Worm (Caenorhabditis elegans): ENCODE measurements around the gene F22B8.7.
A peak's percentile ranks its signal among the peaks of the same experiment; 100 is the strongest.

F22B8.7 gene

ce11 chrV:16094862-16095261, 478 bp downstream of the F22B8.7 start:
- TF ChIP-seq ceh-27 (GFP tag; optimal IDR thresholded peaks at IDR 0.05) (no peak), aptf-2 (GFP tag; conservative IDR thresholded peaks at IDR 0.05) (no peak), K11D2.4 (GFP tag; IDR thresholded peaks at IDR 0.05) (no peak), ceh-58 (GFP tag; IDR thresholded peaks at IDR 0.05) (no peak), hrde-1 (tag; optimal IDR thresholded peaks at IDR 0.05; ENCODE audit: borderline replicate concordance) (no peak), hmg-20 (GFP tag; IDR thresholded peaks at IDR 0.05) (no peak), mel-28 (tag; optimal IDR thresholded peaks at IDR 0.05; ENCODE audit: borderline replicate concordance) (no peak), lin-35 (GFP tag; optimal IDR thresholded peaks at IDR 0.05) (no peak), tbx-9 (tag; optimal IDR thresholded peaks at IDR 0.05; ENCODE audit: borderline replicate concordance) (no peak), ekl-4 (GFP tag; IDR thresholded peaks at IDR 0.05) (no peak), snpc-1.1 (tag; optimal IDR thresholded peaks at IDR 0.05; ENCODE audit: insufficient read depth) (no peak)

ce11 chrV:16099441-16099840, 5.1 kb downstream of the F22B8.7 start, which contains the start of gene str-7:
Gene str-7 (minus strand): TSS chrV:16099541.
- TF ChIP-seq Y67H2A.10 (GFP tag; conservative IDR thresholded peaks at IDR 0.05) (no peak), ztf-28 (GFP tag; IDR thresholded peaks at IDR 0.05) (no peak), lin-35 (GFP tag; optimal IDR thresholded peaks at IDR 0.05) (no peak), let-607 (tag; optimal IDR thresholded peaks at IDR 0.05) (no peak), akir-1 (GFP tag; optimal IDR thresholded peaks at IDR 0.05) (no peak), snpc-1.1 (tag; optimal IDR thresholded peaks at IDR 0.05; ENCODE audit: insufficient read depth) (no peak), nhr-120 (GFP tag; IDR thresholded peaks at IDR 0.05) (no peak), C06A6.2 (GFP tag; conservative IDR thresholded peaks at IDR 0.05) (no peak), rpc-1 (optimal IDR thresholded peaks at IDR 0.05) (no peak), rpc-1 (tag; optimal IDR thresholded peaks at IDR 0.05) (no peak), hlh-12 (tag; optimal IDR thresholded peaks at IDR 0.05) (no peak), sdz-38 (tag; optimal IDR thresholded peaks at IDR 0.05) (no peak), cebp-1 (GFP tag; IDR thresholded peaks at IDR 0.05) (no peak), cebp-1 (tag; optimal IDR thresholded peaks at IDR 0.05) (no peak), ZK185.1 (tag; optimal IDR thresholded peaks at IDR 0.05; ENCODE audit: poor library complexity, severe bottlenecking) (no peak)

ce11 chrV:16100103-16100730, 5.8 kb downstream of the F22B8.7 start, which contains the start of gene cth-1:
Gene cth-1 (plus strand): TSS chrV:16100680.
- TF ChIP-seq nhr-80 (tag; optimal IDR thresholded peaks at IDR 0.05) (peak; percentile 68), nfya-2 (GFP tag; IDR thresholded peaks at IDR 0.05) (no peak), athp-1 (tag; optimal IDR thresholded peaks at IDR 0.05) (no peak), egl-18 (GFP tag; IDR thresholded peaks at IDR 0.05) (no peak)

ce11 chrV:16103594-16103993, 9.2 kb downstream of the F22B8.7 start, which contains the start of gene argk-1:
Gene argk-1 (plus strand): TSS chrV:16103894.
- TF ChIP-seq F23B12.7 (tag; optimal IDR thresholded peaks at IDR 0.05; ENCODE audit: insufficient read depth), result no peak
- TF ChIP-seq ceh-40 (GFP tag; IDR thresholded peaks at IDR 0.05), result no peak
- no peak for TF ChIP-seq F57A8.1 (GFP tag; optimal IDR thresholded peaks at IDR 0.05)
- no peak for TF ChIP-seq sdz-38 (tag; optimal IDR thresholded peaks at IDR 0.05)
- no peak for TF ChIP-seq F37B4.10 (GFP tag; IDR thresholded peaks at IDR 0.05)
- no peak for TF ChIP-seq snpc-1.1 (tag; optimal IDR thresholded peaks at IDR 0.05; ENCODE audit: insufficient read depth)
- no peak for TF ChIP-seq zfh-2 (GFP tag; conservative IDR thresholded peaks at IDR 0.05)
- TF ChIP-seq lsy-27 (tag; optimal IDR thresholded peaks at IDR 0.05; ENCODE audit: borderline replicate concordance, insufficient read depth), result no peak
- TF ChIP-seq hmg-20 (GFP tag; IDR thresholded peaks at IDR 0.05), result no peak
- TF ChIP-seq ceh-79 (tag; optimal IDR thresholded peaks at IDR 0.05), result no peak
- no peak for TF ChIP-seq madf-10 (tag; optimal IDR thresholded peaks at IDR 0.05)
- no peak for TF ChIP-seq repo-1 (tag; optimal IDR thresholded peaks at IDR 0.05)
- TF ChIP-seq bed-1 (GFP tag; IDR thresholded peaks at IDR 0.05), result no peak
- no peak for TF ChIP-seq him-1 (tag; optimal IDR thresholded peaks at IDR 0.05)
